Fruit fly (Drosophila melanogaster) whole organism, prepupa: ENCODE data around the gene hob.

Experiments
- CG3032 ChIP-seq: fragments of 200-800 bp; optimal IDR thresholded peaks from 2 replicates; lab custom pipeline; 2019; ENCODE audit warnings: missing biosample characterization, mild to moderate bottlenecking, missing genetic modification characterization, moderate library complexity
- CG6854 ChIP-seq: fragments of 200-800 bp; sonication (Bioruptor generic); optimal IDR thresholded peaks from 2 replicates; lab custom pipeline; 2017; ENCODE audit warnings: missing biosample characterization, mild to moderate bottlenecking, missing genetic modification characterization
- Sox15 ChIP-seq: fragments of 200-800 bp; sonication (Bioruptor generic); optimal IDR thresholded peaks from 3 replicates; lab custom pipeline; 2016; ENCODE audit warnings: missing biosample characterization, missing genetic modification characterization
- svp ChIP-seq: fragments of 200-800 bp; sonication (Bioruptor generic); peaks from one replicate; lab custom pipeline; 2016; ENCODE audit warnings: missing biosample characterization, missing genetic modification characterization

- TF ChIP-seq CG3032 (no peak), svp (GFP tag; lab: Kevin White, UChicago) (no peak), Sox15 (GFP tag; lab: Kevin White, UChicago) (no peak), CG6854 (GFP tag; lab: Kevin White, UChicago) (no peak)
These were observed 26.3 kb downstream of the hob start, which contains the start of gene CG14965 for dm6 chr3L:3192333-3192894.
